Worm (Caenorhabditis elegans) whole organism, mixed stage, embryonic: Measurements from ENCODE around the gene nas-22.

Source experiments
- blmp-1 ChIP-seq: fragments of 150-350 bp; optimal IDR thresholded peaks from 2 replicates; lab custom pipeline; 2014; ENCODE audit warnings: missing biosample characterization, missing genetic modification characterization
- nhr-237 ChIP-seq: fragments of 150-350 bp; optimal IDR thresholded peaks from 2 replicates; lab custom pipeline; 2014; ENCODE audit warnings: missing biosample characterization, missing genetic modification characterization

- TF ChIP-seq blmp-1 (tag; lab: Kevin White, UChicago) (no peak), nhr-237 (tag; lab: Kevin White, UChicago) (no peak)
These were observed 28.2 kb upstream of the nas-22 start, which contains the start of gene mig-17 for ce11 chrV:11446297-11446696.
